Worm (Caenorhabditis elegans) whole organism, L1 larva: ENCODE data around the gene F35E8.6.

Experiments used
- dpl-1 ChIP-seq, 3 experiments: fragments of 150-350 bp in 2 of 3; sonication (generic microtip) in 1 of 3; optimal IDR thresholded peaks; 2 replicates each; lab custom pipeline; 2014 to 2017; ENCODE audit warnings: missing biosample characterization in 3 of 3, missing genetic modification characterization in 3 of 3, missing genetic modification reagents in 3 of 3
- egl-27 ChIP-seq, 2 experiments: fragments of 150-350 bp in 1 of 2; sonication (generic microtip); optimal IDR thresholded peaks; 3 replicates each; lab custom pipeline; 2017 to 2018; ENCODE audit warnings: missing biosample characterization in 2 of 2, missing genetic modification characterization in 2 of 2, missing genetic modification reagents in 2 of 2
- fkh-10 ChIP-seq: sonication (generic microtip); optimal IDR thresholded peaks from 2 replicates; lab custom pipeline; 2017; ENCODE audit warnings: missing biosample characterization, missing genetic modification reagents, missing genetic modification characterization
- nhr-11 ChIP-seq: fragments of 150-350 bp; optimal IDR thresholded peaks from 2 replicates; lab custom pipeline; 2014; ENCODE audit warnings: missing biosample characterization, missing genetic modification characterization
- nhr-76 ChIP-seq: sonication (generic microtip); optimal IDR thresholded peaks from 2 replicates; lab custom pipeline; 2017; ENCODE audit warnings: missing biosample characterization, missing genetic modification characterization
- nhr-90 ChIP-seq: sonication (generic microtip); optimal IDR thresholded peaks from 2 replicates; lab custom pipeline; 2016; ENCODE audit warnings: mild to moderate bottlenecking, missing genetic modification characterization, missing compliant biosample characterization; ENCODE audit not compliant: poor library complexity
- pqm-1 ChIP-seq: sonication (generic microtip); optimal IDR thresholded peaks from 3 replicates; lab custom pipeline; 2017; ENCODE audit warnings: missing biosample characterization, missing genetic modification characterization

ce11 chrV:15950903-15951302, 39.0 kb downstream of the F35E8.6 start, which contains the start of gene srw-59:
- no peak for TF ChIP-seq pqm-1 (tag; lab: Kevin White, UChicago)
- TF ChIP-seq egl-27 (tag; optimal IDR thresholded peaks at IDR 0.05; lab: Kevin White, UChicago) = no peak
- TF ChIP-seq nhr-11 = no peak
- TF ChIP-seq dpl-1 (GFP tag; optimal IDR thresholded peaks at IDR 0.05; lab: Kevin White, UChicago) = no peak
- no peak for TF ChIP-seq nhr-90 (tag; lab: Kevin White, UChicago)
- no peak for TF ChIP-seq fkh-10
- TF ChIP-seq nhr-76 (tag; lab: Kevin White, UChicago) = no peak
